Worm (Caenorhabditis elegans) whole organism, L3 larva: Measurements from ENCODE around the gene F47C12.7.
A peak's percentile ranks its signal among the peaks of the same experiment; 100 is the strongest.

Experiments
- ZK546.5 ChIP-seq: sonication (generic microtip); optimal IDR thresholded peaks from 2 replicates; lab custom pipeline; 2017; ENCODE audit warnings: missing biosample characterization, missing genetic modification characterization
- ama-1 ChIP-seq: fragments of 150-350 bp; optimal IDR thresholded peaks from 2 replicates; lab custom pipeline; 2018
- ceh-16 ChIP-seq: sonication (generic microtip); optimal IDR thresholded peaks from 2 replicates; lab custom pipeline; 2017; ENCODE audit warnings: missing biosample characterization, missing genetic modification characterization
- ceh-28 ChIP-seq: fragments of 150-350 bp; optimal IDR thresholded peaks from 2 replicates; lab custom pipeline; 2014; ENCODE audit warnings: missing biosample characterization, missing genetic modification reagents, missing genetic modification characterization
- ceh-82 ChIP-seq: fragments of 150-350 bp; optimal IDR thresholded peaks from 2 replicates; lab custom pipeline; 2014; ENCODE audit warnings: missing biosample characterization, missing genetic modification characterization
- ceh-9 ChIP-seq: sonication (generic microtip); optimal IDR thresholded peaks from 2 replicates; lab custom pipeline; 2018; ENCODE audit warnings: missing biosample characterization, missing genetic modification characterization
- egl-27 ChIP-seq: sonication (generic microtip); optimal IDR thresholded peaks from 4 replicates; lab custom pipeline; 2017; ENCODE audit warnings: missing biosample characterization, missing genetic modification reagents, missing genetic modification characterization
- egl-5 ChIP-seq: fragments of 150-350 bp; optimal IDR thresholded peaks from 2 replicates; lab custom pipeline; 2017; ENCODE audit warnings: missing biosample characterization, missing genetic modification reagents, missing genetic modification characterization, inconsistent platforms
- elt-1 ChIP-seq: fragments of 150-350 bp; optimal IDR thresholded peaks from 2 replicates; lab custom pipeline; 2014; ENCODE audit warnings: missing biosample characterization, missing genetic modification characterization
- elt-2 ChIP-seq: sonication (generic microtip); optimal IDR thresholded peaks from 2 replicates; lab custom pipeline; 2016; ENCODE audit warnings: missing genetic modification reagents, mild to moderate bottlenecking, missing genetic modification characterization, missing compliant biosample characterization
- elt-3 ChIP-seq, 3 experiments: fragments of 150-350 bp in 1 of 3; sonication (generic microtip) in 2 of 3; optimal IDR thresholded peaks; 2 replicates in 2 of 3; 4 replicates in 1 of 3; lab custom pipeline; 2014 to 2017; ENCODE audit warnings: missing biosample characterization in 3 of 3, missing genetic modification characterization in 3 of 3
- eor-1 ChIP-seq, 2 experiments: fragments of 150-350 bp; optimal IDR thresholded peaks; 2 replicates each; lab custom pipeline; 2014 to 2018; ENCODE audit warnings: missing biosample characterization in 2 of 2, missing genetic modification characterization in 2 of 2
- fkh-10 ChIP-seq: sonication (generic microtip); optimal IDR thresholded peaks from 2 replicates; lab custom pipeline; 2017; ENCODE audit warnings: missing biosample characterization, missing genetic modification reagents, missing genetic modification characterization
- fos-1 ChIP-seq: fragments of 150-350 bp; optimal IDR thresholded peaks from 2 replicates; lab custom pipeline; 2014; ENCODE audit warnings: missing biosample characterization, missing genetic modification characterization
- hmg-11 ChIP-seq: sonication (generic microtip); optimal IDR thresholded peaks from 2 replicates; lab custom pipeline; 2016; ENCODE audit warnings: missing genetic modification characterization, missing compliant biosample characterization
- jun-1 ChIP-seq: fragments of 150-350 bp; optimal IDR thresholded peaks from 2 replicates; lab custom pipeline; 2014; ENCODE audit warnings: missing biosample characterization, missing genetic modification reagents, missing genetic modification characterization
- lin-15B ChIP-seq: fragments of 150-350 bp; optimal IDR thresholded peaks from 2 replicates; lab custom pipeline; 2014; ENCODE audit warnings: missing biosample characterization, missing genetic modification characterization
- lin-39 ChIP-seq: fragments of 150-350 bp; optimal IDR thresholded peaks from 2 replicates; lab custom pipeline; 2018; ENCODE audit warnings: missing biosample characterization, missing genetic modification reagents, missing genetic modification characterization
- lsy-12 ChIP-seq: sonication (generic microtip); optimal IDR thresholded peaks from 2 replicates; lab custom pipeline; 2016; ENCODE audit warnings: mild to moderate bottlenecking, missing genetic modification characterization, missing compliant biosample characterization
- mdl-1 ChIP-seq: fragments of 150-350 bp; optimal IDR thresholded peaks from 2 replicates; lab custom pipeline; 2014; ENCODE audit warnings: missing biosample characterization, missing genetic modification characterization
- mml-1 ChIP-seq: fragments of 150-350 bp; sonication (generic microtip); optimal IDR thresholded peaks from 3 replicates; lab custom pipeline; 2014; ENCODE audit warnings: missing biosample characterization, missing genetic modification characterization
- nfya-1 ChIP-seq: sonication (generic microtip); optimal IDR thresholded peaks from 2 replicates; lab custom pipeline; 2017; ENCODE audit warnings: missing genetic modification characterization, mild to moderate bottlenecking, missing compliant biosample characterization, antibody characterized with exemption, moderate library complexity; ENCODE audit not compliant: insufficient read depth
- nhr-11 ChIP-seq: fragments of 150-350 bp; optimal IDR thresholded peaks from 2 replicates; lab custom pipeline; 2014; ENCODE audit warnings: missing biosample characterization, missing genetic modification characterization
- nhr-12 ChIP-seq: fragments of 150-350 bp; optimal IDR thresholded peaks from 2 replicates; lab custom pipeline; 2014; ENCODE audit warnings: missing biosample characterization, missing genetic modification characterization
- nhr-23 ChIP-seq: fragments of 150-350 bp; optimal IDR thresholded peaks from 2 replicates; lab custom pipeline; 2014; ENCODE audit warnings: missing biosample characterization, missing genetic modification reagents, missing genetic modification characterization
- nhr-25 ChIP-seq: sonication (generic microtip); optimal IDR thresholded peaks from 2 replicates; lab custom pipeline; 2017; ENCODE audit warnings: missing biosample characterization, missing genetic modification characterization
- nhr-76 ChIP-seq: fragments of 150-350 bp; sonication (generic microtip); optimal IDR thresholded peaks from 5 replicates; lab custom pipeline; 2014; ENCODE audit warnings: missing biosample characterization, missing genetic modification characterization
- pha-4 ChIP-seq: fragments of 150-350 bp; optimal IDR thresholded peaks from 2 replicates; lab custom pipeline; 2014; ENCODE audit warnings: missing biosample characterization, missing genetic modification reagents, missing genetic modification characterization
- pqm-1 ChIP-seq: fragments of 150-350 bp; optimal IDR thresholded peaks from 2 replicates; lab custom pipeline; 2017; ENCODE audit warnings: missing biosample characterization, missing genetic modification characterization, inconsistent platforms
- sea-2 ChIP-seq: fragments of 150-350 bp; sonication (generic microtip); optimal IDR thresholded peaks from 4 replicates; lab custom pipeline; 2014; ENCODE audit warnings: missing biosample characterization, missing genetic modification reagents, missing genetic modification characterization
- snpc-4 ChIP-seq: fragments of 150-350 bp; optimal IDR thresholded peaks from 2 replicates; lab custom pipeline; 2014; ENCODE audit warnings: missing biosample characterization, missing genetic modification characterization
- tbx-2 ChIP-seq: sonication (generic microtip); optimal IDR thresholded peaks from 2 replicates; lab custom pipeline; 2016; ENCODE audit warnings: mild to moderate bottlenecking, missing genetic modification characterization, missing compliant biosample characterization
- unc-39 ChIP-seq: sonication (generic microtip); optimal IDR thresholded peaks from 4 replicates; lab custom pipeline; 2017; ENCODE audit warnings: missing biosample characterization, missing genetic modification characterization
- ztf-11 ChIP-seq: fragments of 150-350 bp; optimal IDR thresholded peaks from 2 replicates; lab custom pipeline; 2014; ENCODE audit warnings: missing biosample characterization, missing genetic modification characterization
- ztf-4 ChIP-seq: fragments of 150-350 bp; optimal IDR thresholded peaks from 2 replicates; lab custom pipeline; 2014; ENCODE audit warnings: missing biosample characterization, missing genetic modification characterization

F47C12.7 gene

ce11 chrIV:4021847-4022780 is 26.8 kb upstream of the F47C12.7 start (continued):
- TF ChIP-seq fkh-10 (GFP tag; lab: Kevin White, UChicago), result no peak

DNA sequence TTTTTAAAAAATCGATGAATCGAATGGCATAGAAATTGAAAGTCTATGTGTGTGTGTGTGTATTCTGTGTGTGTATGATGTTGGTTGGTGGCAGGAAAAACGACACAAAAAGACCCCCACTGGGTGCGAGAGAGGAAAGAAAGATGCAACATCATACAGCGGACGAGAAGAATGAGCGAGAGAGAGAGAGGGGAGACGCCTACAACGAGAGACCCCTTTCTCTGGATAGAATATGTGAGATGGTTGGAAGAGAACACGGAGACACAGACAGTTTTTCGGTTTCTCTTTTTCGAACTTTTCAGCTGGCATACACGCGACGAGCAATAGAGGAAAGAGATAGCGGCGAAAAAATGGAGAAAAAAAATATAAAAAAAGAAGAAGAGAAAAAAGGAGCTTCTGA is 24.6 kb upstream of the F47C12.7 start:
- TF ChIP-seq sea-2 (GFP tag; lab: Kevin White, UChicago) (no peak), mdl-1 (tag; lab: Kevin White, UChicago) (peak; percentile 74), ceh-82 (tag; lab: Kevin White, UChicago) (no peak), ceh-16 (tag; lab: Kevin White, UChicago) (no peak), snpc-4 (tag; lab: Kevin White, UChicago) (peak; percentile 43), pqm-1 (peak; percentile 30), lin-39 (tag; lab: Kevin White, UChicago) (peak; percentile 86), elt-3 (tag; optimal IDR thresholded peaks at IDR 0.05; lab: Kevin White, UChicago) (no peak), lin-15B (tag; lab: Kevin White, UChicago) (peak; percentile 51), ZK546.5 (tag; lab: Kevin White, UChicago) (no peak), ama-1 (lab: Kevin White, UChicago) (peak; percentile 55), nhr-76 (tag; lab: Kevin White, UChicago) (peak; percentile 7), nhr-25 (peak; percentile 43), mml-1 (no peak), ceh-9 (no peak), fos-1 (tag; lab: Kevin White, UChicago) (no peak), eor-1 (tag; optimal IDR thresholded peaks at IDR 0.05; lab: Kevin White, UChicago) (no peak), elt-1 (tag; lab: Kevin White, UChicago) (no peak), hmg-11 (tag; lab: Kevin White, UChicago) (peak; percentile 95), tbx-2 (tag; lab: Kevin White, UChicago) (peak; percentile 23), jun-1 (peak; percentile 52), ztf-11 (tag; lab: Kevin White, UChicago) (no peak), nhr-23 (tag; lab: Kevin White, UChicago) (peak; percentile 20), elt-2 (tag; lab: Kevin White, UChicago) (peak; percentile 69), nhr-12 (no peak), pha-4 (tag; lab: Kevin White, UChicago) (peak; percentile 91), unc-39 (tag; lab: Kevin White, UChicago) (no peak), ztf-4 (no peak), nhr-11 (tag; lab: Kevin White, UChicago) (peak; percentile 17), lsy-12 (tag; lab: Kevin White, UChicago) (no peak), egl-5 (tag; lab: Kevin White, UChicago) (peak; percentile 77), egl-27 (tag; lab: Kevin White, UChicago) (no peak), nfya-1 (peak; percentile 86)

DNA sequence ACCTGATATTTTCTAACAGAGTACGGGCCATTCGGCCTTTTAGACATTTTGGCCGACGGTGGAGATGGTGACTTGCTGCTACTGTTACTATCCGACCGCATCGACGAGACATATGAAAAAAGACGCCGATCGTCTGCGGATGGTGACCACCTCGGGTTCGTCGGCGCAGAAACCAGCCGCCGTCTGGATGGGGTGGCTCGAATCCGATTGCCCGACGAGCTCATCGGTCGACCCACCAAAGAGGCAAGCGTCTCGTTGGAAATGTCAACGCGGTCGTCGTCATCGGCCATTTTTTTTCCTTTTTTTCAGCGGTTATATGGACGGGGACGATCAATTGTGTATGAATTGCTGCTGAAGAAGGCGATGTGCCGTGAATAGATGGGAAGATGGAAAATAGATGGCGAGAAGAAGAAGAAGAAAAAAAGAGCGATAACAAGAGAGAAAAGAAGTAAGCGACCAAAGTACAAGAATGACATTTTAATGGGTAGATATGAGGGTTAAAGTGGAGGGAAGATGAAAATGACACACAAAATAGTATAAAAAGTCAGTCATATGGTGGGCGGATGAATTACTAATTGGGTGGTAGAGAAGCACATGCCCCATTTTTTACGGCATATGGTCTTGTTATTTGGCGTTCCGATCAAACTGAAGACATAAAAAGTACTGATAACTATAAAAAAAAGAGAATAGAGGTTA is 23.6 kb upstream of the F47C12.7 start:
- TF ChIP-seq elt-2 (tag; lab: Kevin White, UChicago) (peak; percentile 47), egl-5 (tag; lab: Kevin White, UChicago) (peak; percentile 33), ama-1 (lab: Kevin White, UChicago) (peak; percentile 11), ZK546.5 (tag; lab: Kevin White, UChicago) (no peak)

ce11 chrIV:4016723-4017122 is 21.4 kb upstream of the F47C12.7 start:
- TF ChIP-seq fkh-10 (GFP tag; lab: Kevin White, UChicago) (no peak), eor-1 (tag; optimal IDR thresholded peaks at IDR 0.05; lab: Kevin White, UChicago) (no peak), ceh-28 (tag; lab: Kevin White, UChicago) (no peak), lsy-12 (tag; lab: Kevin White, UChicago) (no peak), nhr-23 (tag; lab: Kevin White, UChicago) (no peak)
